Fruit fly (Drosophila melanogaster): ENCODE measurements around the gene Pak3.

DNA sequence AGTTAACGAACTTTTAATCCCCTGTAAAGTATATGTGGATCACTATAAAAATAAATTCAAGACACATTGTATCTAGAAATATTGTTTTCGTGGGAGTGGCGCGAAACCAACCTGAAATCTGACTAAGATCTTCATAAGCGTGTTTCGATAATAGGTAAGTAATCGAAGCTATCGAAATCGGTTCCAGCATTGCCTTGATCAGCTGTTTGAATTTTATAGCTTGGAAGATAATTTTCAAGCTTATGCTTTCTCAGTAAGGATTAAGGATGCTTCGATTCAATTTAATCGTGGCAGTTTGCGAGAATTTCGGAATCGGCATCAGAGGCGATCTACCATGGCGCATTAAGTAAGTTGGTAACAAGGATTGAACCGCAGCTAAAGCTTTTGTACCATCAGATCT is 27.4 kb upstream of the Pak3 start, which contains the start of gene Dhfr:
- TF ChIP-seq pan (optimal IDR thresholded peaks at IDR 0.05), result no peak
- TF ChIP-seq usp (GFP tag; optimal IDR thresholded peaks at IDR 0.05), result no peak
- TF ChIP-seq CG8478 (optimal IDR thresholded peaks at IDR 0.05), result no peak

Data from whole organism.